Worm (Caenorhabditis elegans): Measurements from ENCODE around the gene arf-5.
A peak's percentile ranks its signal among the peaks of the same experiment; 100 is the strongest.

The arf-5 gene

ce11 chrIV:8016694-8017093 lies 34.4 kb downstream of the arf-5 start, which contains the start of gene elpc-4:
elpc-4 (plus strand) TSS chrIV:8016994.
- TF ChIP-seq blmp-1 (tag; optimal IDR thresholded peaks at IDR 0.05) (no peak), tbx-8 (GFP tag; optimal IDR thresholded peaks at IDR 0.05) (no peak), pha-4 (tag; optimal IDR thresholded peaks at IDR 0.05) (no peak)

- TF ChIP-seq ces-1 (GFP tag; optimal IDR thresholded peaks at IDR 0.05) (peak; percentile 75), zip-8 (tag; optimal IDR thresholded peaks at IDR 0.05) (peak; percentile 85), ztf-11 (tag; optimal IDR thresholded peaks at IDR 0.05) (no peak), nhr-76 (tag; optimal IDR thresholded peaks at IDR 0.05) (no peak), nhr-28 (tag; optimal IDR thresholded peaks at IDR 0.05) (no peak)
These were observed 37.6 kb downstream of the arf-5 start, which contains the start of gene dnc-4 for ce11 chrIV:8019772-8020496. dnc-4 (minus strand) TSS chrIV:8019808.

DNA sequence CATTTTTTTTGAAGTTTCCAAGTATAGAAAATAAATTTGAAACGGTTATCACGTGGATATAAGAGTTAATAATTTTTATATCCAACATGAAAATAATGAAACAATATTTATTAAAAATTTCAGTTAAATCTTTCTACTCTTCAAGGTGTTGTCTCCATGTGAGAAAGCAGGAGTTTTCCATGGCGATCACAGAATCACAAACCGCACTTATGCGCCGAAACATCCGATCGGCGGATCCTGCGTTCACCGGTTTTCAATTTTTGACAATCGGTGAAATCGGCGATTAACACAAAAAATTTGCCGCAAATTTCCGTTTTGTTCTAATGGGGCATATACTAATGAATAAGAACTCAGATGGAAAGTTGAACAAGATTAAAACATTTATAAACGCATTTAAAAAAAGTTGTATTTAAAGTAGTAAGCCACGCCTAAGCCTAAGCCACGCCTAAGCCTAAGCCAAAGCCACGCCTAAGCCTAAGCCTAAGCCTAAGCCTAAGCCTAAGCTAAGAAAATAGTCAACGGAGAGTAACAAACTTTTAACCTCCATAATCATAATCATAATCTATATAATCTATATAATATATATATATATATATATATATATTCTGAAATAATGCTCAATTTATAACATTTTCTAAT lies 39.8 kb downstream of the arf-5 start, which contains the start of gene C26B2.2:
Gene C26B2.2, minus strand, starts transcription at position 88 of the 639 bp plus-strand sequence.
- TF ChIP-seq hlh-1 (tag; optimal IDR thresholded peaks at IDR 0.05) (no peak), ceh-83 (GFP tag; optimal IDR thresholded peaks at IDR 0.05) (no peak), pha-4 (tag; optimal IDR thresholded peaks at IDR 0.05) (no peak)

- TF ChIP-seq cnd-1 (tag; optimal IDR thresholded peaks at IDR 0.05) (no peak), lin-32 (GFP tag; optimal IDR thresholded peaks at IDR 0.05) (no peak), pha-4 (tag; optimal IDR thresholded peaks at IDR 0.05) (no peak), sptf-1 (tag; optimal IDR thresholded peaks at IDR 0.05) (no peak), ceh-83 (GFP tag; optimal IDR thresholded peaks at IDR 0.05) (no peak), unc-39 (tag; optimal IDR thresholded peaks at IDR 0.05) (no peak), ham-2 (GFP tag; optimal IDR thresholded peaks at IDR 0.05) (no peak), mls-2 (tag; optimal IDR thresholded peaks at IDR 0.05) (no peak), ceh-43 (GFP tag; optimal IDR thresholded peaks at IDR 0.05) (no peak), bed-3 (GFP tag; optimal IDR thresholded peaks at IDR 0.05) (no peak)
These were observed 41.5 kb downstream of the arf-5 start for ce11 chrIV:8023861-8024260.

ce11 chrIV:8026361-8026760 lies 44.0 kb downstream of the arf-5 start:
- TF ChIP-seq ceh-83 (GFP tag; optimal IDR thresholded peaks at IDR 0.05): no peak
- no peak for TF ChIP-seq unc-120 (tag; optimal IDR thresholded peaks at IDR 0.05; ENCODE audit: poor library complexity, severe bottlenecking)
- no peak for TF ChIP-seq M03D4.4 (tag; optimal IDR thresholded peaks at IDR 0.05)
- no peak for TF ChIP-seq lsy-2 (tag; optimal IDR thresholded peaks at IDR 0.05)

ce11 chrIV:8027293-8027866 lies 45.1 kb downstream of the arf-5 start:
- TF ChIP-seq nhr-12 (tag; optimal IDR thresholded peaks at IDR 0.05) (no peak), mls-2 (tag; optimal IDR thresholded peaks at IDR 0.05) (no peak), bed-3 (GFP tag; optimal IDR thresholded peaks at IDR 0.05) (no peak)

DNA sequence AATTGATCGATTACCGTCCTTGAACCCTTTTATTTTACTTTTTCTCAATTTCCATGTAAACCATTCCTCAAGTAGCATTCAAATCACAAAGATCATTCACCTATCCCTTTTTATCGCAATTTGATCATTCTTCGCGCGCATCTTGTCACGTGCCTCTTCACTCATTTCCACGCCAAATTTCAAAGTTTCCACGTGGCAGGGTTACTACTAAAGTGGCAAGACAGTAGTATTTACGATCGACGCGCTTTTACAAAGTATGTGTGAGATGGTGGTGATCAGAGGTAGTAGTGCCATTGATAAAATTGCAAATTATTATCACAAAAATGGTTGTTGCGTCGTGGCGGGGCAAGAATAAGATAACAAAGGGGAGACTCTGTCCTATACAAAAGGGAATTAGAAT lies 46.0 kb downstream of the arf-5 start:
- TF ChIP-seq ceh-43 (GFP tag; optimal IDR thresholded peaks at IDR 0.05) (no peak), unc-120 (tag; optimal IDR thresholded peaks at IDR 0.05; ENCODE audit: poor library complexity, severe bottlenecking) (no peak), sem-2 (GFP tag; optimal IDR thresholded peaks at IDR 0.05) (no peak), drap-1 (GFP tag; optimal IDR thresholded peaks at IDR 0.05) (no peak), lin-13 (tag; optimal IDR thresholded peaks at IDR 0.05) (no peak), ceh-83 (GFP tag; optimal IDR thresholded peaks at IDR 0.05) (no peak), snpc-4 (tag; optimal IDR thresholded peaks at IDR 0.05) (no peak), zip-8 (tag; optimal IDR thresholded peaks at IDR 0.05) (no peak), bed-3 (GFP tag; optimal IDR thresholded peaks at IDR 0.05) (no peak)
